Worm (Caenorhabditis elegans): ENCODE results near the gene mdt-17.
A peak's percentile ranks its signal among the peaks of the same experiment; 100 is the strongest.

Gene mdt-17

DNA sequence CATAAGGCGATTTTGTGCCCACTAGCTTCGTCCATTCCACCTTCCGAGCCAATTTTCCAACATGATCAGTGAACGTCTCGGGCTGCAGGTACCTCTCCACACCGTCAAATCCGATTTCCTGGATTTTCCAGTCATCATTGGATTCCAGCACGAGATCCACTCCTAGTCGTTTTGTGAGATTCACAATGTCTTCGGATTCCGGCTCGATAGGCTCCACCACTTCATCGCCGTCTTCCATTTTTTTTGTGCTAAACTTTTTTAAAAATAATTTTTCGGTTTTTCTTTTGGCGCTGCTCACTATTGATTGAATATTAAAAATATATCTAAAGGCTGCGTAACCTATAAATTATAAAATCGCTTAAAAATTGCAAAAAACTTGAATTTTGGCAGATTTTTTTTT is at the start of gene mdt-17:
Gene mdt-17, minus strand, starts transcription at position 256 of the 400 bp plus-strand sequence.
- no peak for TF ChIP-seq daf-12 (tag; optimal IDR thresholded peaks at IDR 0.05)
- no peak for TF ChIP-seq duxl-1 (tag; optimal IDR thresholded peaks at IDR 0.05; ENCODE audit: poor library complexity)
- TF ChIP-seq spr-1 (tag; optimal IDR thresholded peaks at IDR 0.05): no peak
- TF ChIP-seq F26F4.8 (GFP tag; conservative IDR thresholded peaks at IDR 0.05): 0 out of 2 replicates have a peak, but pooled peaks have one; percentile 26
- no peak for TF ChIP-seq mxl-2 (GFP tag; conservative IDR thresholded peaks at IDR 0.05)
- TF ChIP-seq ceh-44 (GFP tag; IDR thresholded peaks at IDR 0.05): no peak
- no peak for TF ChIP-seq zag-1 (tag; optimal IDR thresholded peaks at IDR 0.05)
- TF ChIP-seq lsy-2 (tag; optimal IDR thresholded peaks at IDR 0.05): no peak
- TF ChIP-seq T26A8.4 (GFP tag; IDR thresholded peaks at IDR 0.05): no peak
- no peak for TF ChIP-seq daf-16 (GFP tag; optimal IDR thresholded peaks at IDR 0.05)
- peak; percentile 5 for TF ChIP-seq daf-16 (tag; optimal IDR thresholded peaks at IDR 0.05)
- no peak for TF ChIP-seq F44E2.7 (GFP tag; IDR thresholded peaks at IDR 0.05)
- TF ChIP-seq Y105C5A.15 (GFP tag; IDR thresholded peaks at IDR 0.05): no peak
- TF ChIP-seq snpc-1.2 (GFP tag; IDR thresholded peaks at IDR 0.05): no peak
- no peak for TF ChIP-seq hlh-30 (tag; optimal IDR thresholded peaks at IDR 0.05; ENCODE audit: insufficient read depth)
- 0 out of 2 replicates have a peak, but pooled peaks have one; percentile 52 for TF ChIP-seq Y48G9A.11 (GFP tag; IDR thresholded peaks at IDR 0.05)
- TF ChIP-seq nhr-6 (tag; optimal IDR thresholded peaks at IDR 0.05): no peak
- no peak for TF ChIP-seq mxl-3 (GFP tag; optimal IDR thresholded peaks at IDR 0.05)
- TF ChIP-seq unc-62 (GFP tag; optimal IDR thresholded peaks at IDR 0.05 in 1 of 2): no peak
- TF ChIP-seq unc-62 (tag; optimal IDR thresholded peaks at IDR 0.05): no peak
- TF ChIP-seq lin-39 (tag; optimal IDR thresholded peaks at IDR 0.05): no peak
- 0 out of 2 replicates have a peak, but pooled peaks have one; percentile 40 for TF ChIP-seq ctbp-1 (GFP tag; IDR thresholded peaks at IDR 0.05)
- TF ChIP-seq lin-38 (GFP tag; IDR thresholded peaks at IDR 0.05): peak; percentile 50
- no peak for TF ChIP-seq zfp-3 (GFP tag; conservative IDR thresholded peaks at IDR 0.05)
- TF ChIP-seq attf-4 (tag; optimal IDR thresholded peaks at IDR 0.05): no peak
- peak; percentile 52; the same call in 1 of the 2 replicates for TF ChIP-seq pha-4 (GFP tag; IDR thresholded peaks at IDR 0.05)
- no peak for TF ChIP-seq pha-4 (tag; optimal IDR thresholded peaks at IDR 0.05)
- TF ChIP-seq ama-1 (optimal IDR thresholded peaks at IDR 0.05): peak; percentile 18
- TF ChIP-seq nhr-111 (GFP tag; optimal IDR thresholded peaks at IDR 0.05): no peak
- peak; percentile 72 for TF ChIP-seq aha-1 (tag)
- no peak for TF ChIP-seq rbr-2 (tag; optimal IDR thresholded peaks at IDR 0.05)
- TF ChIP-seq ceh-32 (tag; optimal IDR thresholded peaks at IDR 0.05; ENCODE audit: poor library complexity): no peak
- no peak for TF ChIP-seq hmg-1.1 (GFP tag; IDR thresholded peaks at IDR 0.05)
- TF ChIP-seq php-3 (GFP tag; IDR thresholded peaks at IDR 0.05): no peak
- TF ChIP-seq nhr-76 (tag; optimal IDR thresholded peaks at IDR 0.05): no peak
- no peak for TF ChIP-seq D1046.2 (GFP tag; IDR thresholded peaks at IDR 0.05)
- TF ChIP-seq gei-8 (GFP tag; optimal IDR thresholded peaks at IDR 0.05): no peak

DNA sequence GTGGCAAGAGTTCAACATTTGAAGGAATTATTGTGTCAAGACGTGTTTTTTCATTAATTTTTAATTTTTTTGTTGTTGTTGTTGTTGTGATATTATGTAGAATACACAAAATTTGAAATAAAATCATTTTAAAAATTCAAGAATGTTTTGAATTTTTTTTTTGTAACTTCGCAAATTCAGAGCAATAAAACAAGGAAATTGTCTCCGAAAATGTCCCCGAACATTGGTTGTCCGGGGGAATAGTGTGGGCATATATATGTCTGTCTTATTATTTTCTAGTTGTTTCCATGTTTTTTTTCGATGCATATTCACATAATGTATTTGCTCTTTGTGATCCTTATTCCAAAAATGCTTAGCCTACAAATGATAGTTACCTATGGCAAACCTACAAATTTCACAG is 44.5 kb upstream of the mdt-17 start, which contains the start of gene clec-262:
Gene clec-262, plus strand, starts transcription at position 301 of the 400 bp plus-strand sequence.
- TF ChIP-seq ctbp-1 (GFP tag; IDR thresholded peaks at IDR 0.05) (no peak), set-16 (GFP tag; IDR thresholded peaks at IDR 0.05) (no peak), dmd-9 (GFP tag; IDR thresholded peaks at IDR 0.05) (no peak), mep-1 (tag; optimal IDR thresholded peaks at IDR 0.05) (no peak), zip-11 (GFP tag; IDR thresholded peaks at IDR 0.05) (no peak), madf-5 (GFP tag; IDR thresholded peaks at IDR 0.05) (no peak), nhr-42 (GFP tag; IDR thresholded peaks at IDR 0.05) (no peak), T20F7.1 (GFP tag; optimal IDR thresholded peaks at IDR 0.05) (no peak), hif-1 (tag; optimal IDR thresholded peaks at IDR 0.05) (no peak), mxl-2 (GFP tag; conservative IDR thresholded peaks at IDR 0.05) (no peak), nhr-77 (tag; optimal IDR thresholded peaks at IDR 0.05) (no peak), hmg-1.1 (GFP tag; IDR thresholded peaks at IDR 0.05) (no peak)

Measured in whole organism, L4 larva.